Worm (Caenorhabditis elegans) whole organism, late embryonic: ENCODE data around the gene F39E9.6.

Experiments
- C08G9.2 ChIP-seq: sonication (generic microtip); optimal IDR thresholded peaks from 2 replicates; lab custom pipeline; 2016; ENCODE audit warnings: mild to moderate bottlenecking, missing genetic modification characterization, moderate library complexity, missing compliant biosample characterization
- C38D4.7 ChIP-seq: fragments of 200-800 bp; sonication (Bioruptor generic); optimal IDR thresholded peaks from 2 replicates; lab custom pipeline; 2018; ENCODE audit warnings: mild to moderate bottlenecking, missing genetic modification characterization, moderate library complexity, missing compliant biosample characterization
- K02D7.2 ChIP-seq: sonication (generic microtip); optimal IDR thresholded peaks from 2 replicates; lab custom pipeline; 2017; ENCODE audit warnings: mild to moderate bottlenecking, missing genetic modification characterization, missing compliant biosample characterization
- Y22D7AL.16 ChIP-seq: sonication (generic microtip); optimal IDR thresholded peaks from 2 replicates; lab custom pipeline; 2016; ENCODE audit warnings: missing genetic modification characterization, missing compliant biosample characterization
- ceh-14 ChIP-seq: sonication (generic microtip); optimal IDR thresholded peaks from 2 replicates; lab custom pipeline; 2016; ENCODE audit warnings: missing genotype, missing genetic modification characterization, missing compliant biosample characterization
- ceh-18 ChIP-seq: sonication (generic microtip); optimal IDR thresholded peaks from 2 replicates; lab custom pipeline; 2016; ENCODE audit warnings: missing genetic modification characterization, missing compliant biosample characterization
- ceh-2 ChIP-seq: sonication (generic microtip); optimal IDR thresholded peaks from 2 replicates; lab custom pipeline; 2016; ENCODE audit warnings: missing genotype, missing genetic modification characterization, missing compliant biosample characterization
- ceh-22 ChIP-seq: sonication (generic microtip); optimal IDR thresholded peaks from 2 replicates; lab custom pipeline; 2017; ENCODE audit warnings: missing biosample characterization, missing genetic modification characterization
- ceh-30 ChIP-seq: fragments of 150-350 bp; optimal IDR thresholded peaks from 2 replicates; lab custom pipeline; 2014; ENCODE audit warnings: missing biosample characterization, missing genetic modification characterization
- ceh-31 ChIP-seq: sonication (generic microtip); optimal IDR thresholded peaks from 2 replicates; lab custom pipeline; 2016; ENCODE audit warnings: missing genetic modification characterization, missing compliant biosample characterization
- ceh-34 ChIP-seq: sonication (generic microtip); optimal IDR thresholded peaks from 2 replicates; lab custom pipeline; 2016; ENCODE audit warnings: mild to moderate bottlenecking, missing genetic modification characterization, missing compliant biosample characterization
- ceh-45 ChIP-seq: fragments of 200-800 bp; sonication (Bioruptor generic); IDR thresholded peaks from 2 replicates; pipeline ENCODE4 v1.3.6; 2022; ENCODE audit warnings: missing genetic modification reagents, missing genetic modification characterization, missing compliant biosample characterization
- ceh-6 ChIP-seq: fragments of 200-800 bp; sonication (Bioruptor generic); optimal IDR thresholded peaks from 2 replicates; lab custom pipeline; 2018; ENCODE audit warnings: mild to moderate bottlenecking, missing genetic modification characterization, missing compliant biosample characterization
- ceh-9 ChIP-seq: sonication (generic microtip); optimal IDR thresholded peaks from 2 replicates; lab custom pipeline; 2016; ENCODE audit warnings: mild to moderate bottlenecking, missing genetic modification characterization, inconsistent platforms, missing compliant biosample characterization
- dmd-4 ChIP-seq: sonication (generic microtip); optimal IDR thresholded peaks from 2 replicates; lab custom pipeline; 2016; ENCODE audit warnings: borderline replicate concordance, missing genetic modification characterization, missing compliant biosample characterization
- dve-1 ChIP-seq: sonication (generic microtip); optimal IDR thresholded peaks from 2 replicates; lab custom pipeline; 2017; ENCODE audit warnings: antibody characterized with exemption, mild to moderate bottlenecking, missing genetic modification characterization, missing compliant biosample characterization
- elt-2 ChIP-seq: sonication (generic microtip); optimal IDR thresholded peaks from 2 replicates; lab custom pipeline; 2016; ENCODE audit warnings: missing genetic modification reagents, missing genetic modification characterization, missing compliant biosample characterization
- ets-4 ChIP-seq: sonication (generic microtip); optimal IDR thresholded peaks from 2 replicates; lab custom pipeline; 2016; ENCODE audit warnings: missing genetic modification characterization, missing compliant biosample characterization
- gmeb-2 ChIP-seq: sonication (generic microtip); optimal IDR thresholded peaks from 2 replicates; lab custom pipeline; 2016; ENCODE audit warnings: missing genetic modification characterization, inconsistent platforms, missing compliant biosample characterization
- hlh-13 ChIP-seq: fragments of 200-800 bp; sonication (Bioruptor generic); optimal IDR thresholded peaks from 2 replicates; lab custom pipeline; 2018; ENCODE audit warnings: mild to moderate bottlenecking, missing genetic modification characterization, missing compliant biosample characterization
- hlh-15 ChIP-seq: sonication (generic microtip); optimal IDR thresholded peaks from 2 replicates; lab custom pipeline; 2016; ENCODE audit warnings: missing genetic modification characterization, missing compliant biosample characterization
- lim-6 ChIP-seq: sonication (generic microtip); optimal IDR thresholded peaks from 2 replicates; lab custom pipeline; 2016; ENCODE audit warnings: missing genetic modification characterization, missing compliant biosample characterization
- lin-11 ChIP-seq: fragments of 200-800 bp; sonication (Bioruptor generic); optimal IDR thresholded peaks from 2 replicates; lab custom pipeline; 2018; ENCODE audit warnings: mild to moderate bottlenecking, missing genetic modification characterization, missing compliant biosample characterization
- mec-3 ChIP-seq: sonication (generic microtip); optimal IDR thresholded peaks from 2 replicates; lab custom pipeline; 2016; ENCODE audit warnings: borderline replicate concordance, missing genetic modification characterization, missing compliant biosample characterization
- nfya-1 ChIP-seq: sonication (generic microtip); optimal IDR thresholded peaks from 2 replicates; lab custom pipeline; 2017; ENCODE audit warnings: missing genetic modification characterization, mild to moderate bottlenecking, missing compliant biosample characterization, antibody characterized with exemption, moderate library complexity
- nhr-232 ChIP-seq: sonication (generic microtip); optimal IDR thresholded peaks from 2 replicates; lab custom pipeline; 2016; ENCODE audit warnings: missing genetic modification characterization, missing compliant biosample characterization
- odd-2 ChIP-seq: sonication (generic microtip); optimal IDR thresholded peaks from 2 replicates; lab custom pipeline; 2017; ENCODE audit warnings: antibody characterized with exemption, mild to moderate bottlenecking, missing genetic modification characterization, missing compliant biosample characterization
- pat-9 ChIP-seq: fragments of 200-800 bp; sonication (Bioruptor generic); optimal IDR thresholded peaks from 2 replicates; lab custom pipeline; 2018; ENCODE audit warnings: mild to moderate bottlenecking, missing genetic modification characterization, moderate library complexity, missing compliant biosample characterization
- pax-1 ChIP-seq: fragments of 150-350 bp; optimal IDR thresholded peaks from 2 replicates; lab custom pipeline; 2014; ENCODE audit warnings: missing biosample characterization, missing genetic modification characterization
- pha-2 ChIP-seq: sonication (generic microtip); optimal IDR thresholded peaks from 2 replicates; lab custom pipeline; 2017; ENCODE audit warnings: mild to moderate bottlenecking, missing genetic modification characterization, missing compliant biosample characterization
- pha-4 ChIP-seq: fragments of 150-350 bp; optimal IDR thresholded peaks from 2 replicates; lab custom pipeline; 2018; ENCODE audit warnings: missing biosample characterization, missing genetic modification reagents, missing genetic modification characterization
- pqm-1 ChIP-seq: sonication (generic microtip); optimal IDR thresholded peaks from 2 replicates; lab custom pipeline; 2016; ENCODE audit warnings: missing genetic modification characterization, missing compliant biosample characterization
- pros-1 ChIP-seq: fragments of 150-350 bp; optimal IDR thresholded peaks from 2 replicates; lab custom pipeline; 2014; ENCODE audit warnings: missing biosample characterization, missing genetic modification reagents, missing genetic modification characterization
- rnt-1 ChIP-seq: sonication (generic microtip); optimal IDR thresholded peaks from 2 replicates; lab custom pipeline; 2016; ENCODE audit warnings: missing genetic modification characterization, missing compliant biosample characterization
- sox-2 ChIP-seq: fragments of 200-800 bp; sonication (Bioruptor generic); IDR thresholded peaks from 2 replicates; pipeline ENCODE4 v1.3.6; 2022; ENCODE audit warnings: missing genetic modification reagents, missing genetic modification characterization, missing compliant biosample characterization
- sox-4 ChIP-seq: sonication (generic microtip); optimal IDR thresholded peaks from 2 replicates; lab custom pipeline; 2017; ENCODE audit warnings: mild to moderate bottlenecking, missing genetic modification characterization, inconsistent platforms, missing compliant biosample characterization
- tbx-2 ChIP-seq: sonication (generic microtip); optimal IDR thresholded peaks from 2 replicates; lab custom pipeline; 2016; ENCODE audit warnings: missing genetic modification characterization, missing compliant biosample characterization
- ttx-3 ChIP-seq: sonication (generic microtip); optimal IDR thresholded peaks from 2 replicates; lab custom pipeline; 2016; ENCODE audit warnings: missing genetic modification reagents, missing genetic modification characterization, missing compliant biosample characterization
- unc-3 ChIP-seq, 2 experiments: fragments of 200-800 bp in 1 of 2; sonication (Bioruptor generic) in 1 of 2; sonication (generic microtip) in 1 of 2; conservative IDR thresholded peaks in 1 of 2; optimal IDR thresholded peaks in 1 of 2; 2 replicates each; pipeline versions ENCODE4 v1.3.6 to Lab custom; 2016 to 2022; ENCODE audit warnings: missing compliant biosample characterization in 2 of 2, missing genetic modification characterization in 2 of 2, missing genetic modification reagents in 1 of 2
- ztf-16 ChIP-seq: sonication (generic microtip); optimal IDR thresholded peaks from 2 replicates; lab custom pipeline; 2017; ENCODE audit warnings: missing genetic modification characterization, missing compliant biosample characterization

F39E9.6 gene

DNA sequence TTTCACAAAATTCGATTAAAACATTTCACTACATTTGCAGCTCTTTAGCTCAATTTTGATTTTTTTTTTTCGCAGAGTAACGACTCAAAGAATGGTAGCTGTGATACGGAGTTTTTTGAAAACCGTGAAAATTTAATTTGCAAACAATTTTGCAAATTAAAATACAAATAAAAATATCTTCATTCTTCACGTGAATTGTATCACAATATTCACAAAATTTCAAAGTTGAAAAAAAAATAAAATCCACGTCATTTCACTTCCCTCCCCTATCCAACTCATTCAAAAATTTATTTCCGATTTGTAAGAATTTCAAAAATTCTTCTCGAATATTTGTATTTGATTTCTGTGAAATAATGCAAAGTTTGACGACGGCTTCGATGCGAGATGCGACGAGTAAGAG, 34.7 kb downstream of the F39E9.6 start, which contains the start of gene wht-4:
Gene wht-4 (plus strand): TSS at position 301 of the 400 bp plus-strand sequence.
- TF ChIP-seq sox-2 (no peak), dmd-4 (tag; lab: Kevin White, UChicago) (no peak), hlh-15 (no peak), tbx-2 (tag; lab: Kevin White, UChicago) (no peak), ceh-31 (tag; lab: Kevin White, UChicago) (no peak), unc-3 (GFP tag; conservative IDR thresholded peaks at IDR 0.05; lab: Robert Waterston, UW) (no peak), unc-3 (tag; optimal IDR thresholded peaks at IDR 0.05; lab: Kevin White, UChicago) (no peak), sox-4 (tag; lab: Kevin White, UChicago) (no peak), mec-3 (tag; lab: Kevin White, UChicago) (no peak), ceh-18 (tag; lab: Kevin White, UChicago) (no peak), K02D7.2 (tag; lab: Kevin White, UChicago) (no peak), ceh-14 (tag; lab: Kevin White, UChicago) (no peak), pha-4 (tag; lab: Kevin White, UChicago) (no peak)

DNA sequence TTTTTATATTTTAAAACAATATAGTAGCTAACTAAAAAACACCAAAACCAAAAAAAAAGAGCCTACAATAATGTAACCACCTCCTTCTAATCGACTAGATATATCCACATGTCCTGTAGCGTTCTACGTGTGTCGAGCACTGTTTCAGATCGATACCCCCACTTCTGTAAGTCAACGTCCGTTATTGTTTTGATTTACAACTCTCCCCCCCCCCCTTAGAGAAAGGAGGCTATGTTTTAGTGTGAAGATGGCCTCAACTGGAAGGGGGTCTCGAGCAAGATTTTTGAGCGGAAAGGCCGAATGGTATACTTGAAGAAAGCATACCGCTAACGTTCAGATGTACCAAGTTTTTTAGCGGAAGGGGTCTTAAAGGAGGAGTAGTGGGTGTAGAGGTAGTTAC, 35.7 kb downstream of the F39E9.6 start, which contains the start of gene F02E11.4:
Gene F02E11.4 (minus strand): TSS at position 101 of the 400 bp plus-strand sequence.
- TF ChIP-seq nfya-1: no peak
- no peak for TF ChIP-seq dve-1
- TF ChIP-seq ceh-22 (tag; lab: Kevin White, UChicago): no peak
- TF ChIP-seq lim-6 (tag; lab: Kevin White, UChicago): no peak
- TF ChIP-seq elt-2: no peak
- no peak for TF ChIP-seq C08G9.2 (tag; lab: Kevin White, UChicago)
- no peak for TF ChIP-seq gmeb-2
- TF ChIP-seq sox-2: no peak
- TF ChIP-seq ttx-3 (tag; lab: Kevin White, UChicago): no peak
- no peak for TF ChIP-seq rnt-1 (tag; lab: Kevin White, UChicago)
- TF ChIP-seq ceh-34 (tag; lab: Kevin White, UChicago): no peak
- TF ChIP-seq pha-2 (tag; lab: Kevin White, UChicago): no peak
- no peak for TF ChIP-seq pqm-1 (tag; lab: Kevin White, UChicago)
- TF ChIP-seq ceh-2: no peak

DNA sequence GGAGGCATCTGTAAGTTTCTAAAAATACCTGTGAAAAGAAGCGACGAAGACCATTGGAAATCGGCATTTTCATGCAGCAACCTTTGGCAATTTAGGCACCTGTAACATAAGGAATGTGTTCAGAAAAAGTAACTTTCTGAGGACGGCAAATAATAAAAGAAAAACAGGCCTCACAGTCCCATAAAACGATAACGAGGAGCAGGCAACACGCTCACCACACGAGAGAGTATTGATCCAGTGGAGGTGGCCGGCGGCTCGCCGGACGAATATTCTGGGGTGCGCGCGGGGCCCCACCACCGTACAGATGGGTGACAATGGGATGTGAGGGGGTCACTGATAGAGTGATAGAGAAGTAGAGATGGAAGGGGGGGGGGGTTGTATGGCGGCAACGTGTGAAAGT, 38.4 kb downstream of the F39E9.6 start, which contains the start of gene F02E11.3:
Gene F02E11.3 (minus strand): TSS at position 101 of the 400 bp plus-strand sequence.
- TF ChIP-seq ets-4 (tag; lab: Kevin White, UChicago): no peak
- no peak for TF ChIP-seq ceh-14 (tag; lab: Kevin White, UChicago)
- TF ChIP-seq hlh-13 (GFP tag; lab: Kevin White, UChicago): no peak
- TF ChIP-seq ceh-6 (GFP tag; lab: Kevin White, UChicago): no peak
- TF ChIP-seq pha-4 (tag; lab: Kevin White, UChicago): no peak
- TF ChIP-seq nfya-1: no peak
- no peak for TF ChIP-seq ceh-30 (tag; lab: Kevin White, UChicago)
- TF ChIP-seq ceh-45 (GFP tag; lab: Robert Waterston, UW): no peak
- TF ChIP-seq pax-1 (tag; lab: Kevin White, UChicago): no peak
- no peak for TF ChIP-seq pat-9 (tag; lab: Kevin White, UChicago)
- TF ChIP-seq ceh-18 (tag; lab: Kevin White, UChicago): no peak
- TF ChIP-seq ztf-16 (tag; lab: Kevin White, UChicago): no peak
- TF ChIP-seq Y22D7AL.16: no peak
- TF ChIP-seq lin-11 (tag; lab: Kevin White, UChicago): no peak

DNA sequence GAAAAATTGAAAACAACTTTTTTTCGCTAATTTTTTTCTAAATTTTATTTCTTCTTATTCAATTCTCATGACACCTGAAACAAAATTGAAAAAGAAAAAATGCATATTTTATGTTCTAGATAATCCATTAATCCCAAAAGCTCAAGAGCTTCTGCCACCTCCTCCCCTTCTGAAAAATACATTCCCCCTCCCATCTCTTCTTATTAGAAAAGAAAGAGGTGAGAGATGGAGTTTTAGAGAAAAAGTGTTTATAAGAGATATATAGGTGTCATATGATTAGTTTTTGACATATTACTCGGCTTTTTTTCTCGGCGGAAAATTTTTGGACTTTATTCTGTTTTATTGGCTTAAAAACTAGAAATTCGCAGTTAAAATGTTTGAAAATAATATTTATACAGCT, 42.7 kb downstream of the F39E9.6 start:
- TF ChIP-seq C38D4.7 (GFP tag; lab: Kevin White, UChicago): no peak
- TF ChIP-seq odd-2: no peak
- no peak for TF ChIP-seq ceh-6 (GFP tag; lab: Kevin White, UChicago)
- TF ChIP-seq ceh-9 (tag; lab: Kevin White, UChicago): no peak
- TF ChIP-seq sox-2: no peak
- TF ChIP-seq nhr-232 (tag; lab: Kevin White, UChicago): no peak
- no peak for TF ChIP-seq pros-1 (tag; lab: Kevin White, UChicago)
